Worm (Caenorhabditis elegans) whole organism, L1 larva: ENCODE data around the gene F09E10.7.

Experiments used
- C16A3.4 ChIP-seq: fragments of 150-350 bp; optimal IDR thresholded peaks from 2 replicates; lab custom pipeline; 2014; ENCODE audit warnings: missing biosample characterization, missing genetic modification characterization
- C34B4.2 ChIP-seq: sonication (generic microtip); optimal IDR thresholded peaks from 2 replicates; lab custom pipeline; 2017; ENCODE audit warnings: mild to moderate bottlenecking, missing genetic modification characterization, missing compliant biosample characterization
- Y116A8C.19 ChIP-seq: sonication (generic microtip); optimal IDR thresholded peaks from 2 replicates; lab custom pipeline; 2016; ENCODE audit warnings: missing compliant biosample characterization, missing genetic modification characterization, borderline replicate concordance
- aha-1 ChIP-seq: fragments of 150-350 bp; optimal IDR thresholded peaks from 2 replicates; lab custom pipeline; 2014; ENCODE audit warnings: missing biosample characterization, missing genetic modification characterization
- alr-1 ChIP-seq: fragments of 200-800 bp; sonication (Bioruptor generic); optimal IDR thresholded peaks from 2 replicates; lab custom pipeline; 2018; ENCODE audit warnings: borderline replicate concordance, mild to moderate bottlenecking, missing genetic modification characterization, missing compliant biosample characterization
- aly-2 ChIP-seq: fragments of 150-350 bp; optimal IDR thresholded peaks from 2 replicates; lab custom pipeline; 2014; ENCODE audit warnings: missing biosample characterization, missing genetic modification characterization
- ama-1 ChIP-seq: fragments of 150-350 bp; optimal IDR thresholded peaks from 2 replicates; lab custom pipeline; 2014
- ceh-63 ChIP-seq: fragments of 200-800 bp; sonication (Bioruptor generic); optimal IDR thresholded peaks from 2 replicates; lab custom pipeline; 2018; ENCODE audit warnings: mild to moderate bottlenecking, missing genetic modification characterization, missing compliant biosample characterization
- ceh-8 ChIP-seq: fragments of 200-800 bp; sonication (Bioruptor generic); optimal IDR thresholded peaks from 2 replicates; lab custom pipeline; 2018; ENCODE audit warnings: mild to moderate bottlenecking, missing genetic modification characterization, moderate library complexity, missing compliant biosample characterization
- ceh-82 ChIP-seq, 3 experiments: fragments of 150-350 bp in 1 of 3; sonication (generic microtip) in 2 of 3; optimal IDR thresholded peaks; 2 replicates each; lab custom pipeline; 2014 to 2017; ENCODE audit warnings: missing biosample characterization in 3 of 3, missing genetic modification characterization in 3 of 3
- ceh-90 ChIP-seq: sonication (generic microtip); optimal IDR thresholded peaks from 2 replicates; lab custom pipeline; 2016; ENCODE audit warnings: missing genetic modification characterization, missing compliant biosample characterization
- dpl-1 ChIP-seq, 3 experiments: fragments of 150-350 bp in 2 of 3; sonication (generic microtip) in 1 of 3; optimal IDR thresholded peaks; 2 replicates each; lab custom pipeline; 2014 to 2017; ENCODE audit warnings: missing biosample characterization in 3 of 3, missing genetic modification characterization in 3 of 3, missing genetic modification reagents in 3 of 3
- efl-1 ChIP-seq, 4 experiments: fragments of 150-350 bp; optimal IDR thresholded peaks in 3 of 4; peaks in 1 of 4; 1 replicate in 1 of 4; 2 replicates in 3 of 4; lab custom pipeline; 2014; ENCODE audit warnings: missing biosample characterization in 2 of 4, missing genetic modification characterization in 2 of 4, missing genetic modification reagents in 2 of 4
- efl-3 ChIP-seq: fragments of 200-800 bp; sonication (Bioruptor generic); optimal IDR thresholded peaks from 2 replicates; lab custom pipeline; 2018; ENCODE audit warnings: mild to moderate bottlenecking, missing genetic modification characterization, missing compliant biosample characterization
- egl-27 ChIP-seq, 2 experiments: fragments of 150-350 bp in 1 of 2; sonication (generic microtip); optimal IDR thresholded peaks; 3 replicates each; lab custom pipeline; 2017 to 2018; ENCODE audit warnings: missing biosample characterization in 2 of 2, missing genetic modification characterization in 2 of 2, missing genetic modification reagents in 2 of 2
- elt-3 ChIP-seq, 6 experiments: fragments of 150-350 bp in 1 of 6; sonication (generic microtip); optimal IDR thresholded peaks; 2 replicates each; lab custom pipeline; 2017 to 2018; ENCODE audit warnings: missing biosample characterization in 6 of 6, missing genetic modification characterization in 6 of 6, inconsistent platforms in 1 of 6
- fkh-4 ChIP-seq: sonication (generic microtip); optimal IDR thresholded peaks from 2 replicates; lab custom pipeline; 2016; ENCODE audit warnings: missing compliant biosample characterization, missing genetic modification characterization, borderline replicate concordance
- fkh-8 ChIP-seq: sonication (generic microtip); optimal IDR thresholded peaks from 2 replicates; lab custom pipeline; 2016; ENCODE audit warnings: mild to moderate bottlenecking, missing genetic modification characterization, missing compliant biosample characterization
- hlh-17 ChIP-seq: fragments of 200-800 bp; sonication (Bioruptor generic); optimal IDR thresholded peaks from 2 replicates; lab custom pipeline; 2018; ENCODE audit warnings: missing genetic modification characterization, mild to moderate bottlenecking, missing compliant biosample characterization, moderate library complexity, borderline replicate concordance
- hpl-2 ChIP-seq: fragments of 150-350 bp; optimal IDR thresholded peaks from 2 replicates; lab custom pipeline; 2014; ENCODE audit warnings: missing biosample characterization, missing genetic modification reagents, missing genetic modification characterization
- jun-1 ChIP-seq: fragments of 150-350 bp; optimal IDR thresholded peaks from 2 replicates; lab custom pipeline; 2014; ENCODE audit warnings: missing biosample characterization, missing genetic modification reagents, missing genetic modification characterization
- lin-13 ChIP-seq: fragments of 150-350 bp; optimal IDR thresholded peaks from 2 replicates; lab custom pipeline; 2014; ENCODE audit warnings: missing biosample characterization, missing genetic modification reagents, missing genetic modification characterization
- lin-39 ChIP-seq: fragments of 150-350 bp; optimal IDR thresholded peaks from 2 replicates; lab custom pipeline; 2014; ENCODE audit warnings: missing biosample characterization, missing genetic modification reagents, missing genetic modification characterization
- lir-3 ChIP-seq: sonication (generic microtip); optimal IDR thresholded peaks from 2 replicates; lab custom pipeline; 2016; ENCODE audit warnings: mild to moderate bottlenecking, missing genetic modification characterization, moderate library complexity, missing compliant biosample characterization; ENCODE audit not compliant: poor library complexity
- mab-9 ChIP-seq: fragments of 200-800 bp; sonication (Bioruptor generic); IDR thresholded peaks from 2 replicates; pipeline ENCODE4 v1.3.6; 2022; ENCODE audit warnings: missing genetic modification reagents, missing genetic modification characterization, missing compliant biosample characterization
- mef-2 ChIP-seq: fragments of 150-350 bp; optimal IDR thresholded peaks from 2 replicates; lab custom pipeline; 2014; ENCODE audit warnings: missing biosample characterization, missing genetic modification characterization
- mep-1 ChIP-seq: fragments of 150-350 bp; optimal IDR thresholded peaks from 2 replicates; lab custom pipeline; 2014; ENCODE audit warnings: missing biosample characterization, missing genetic modification characterization
- nhr-11 ChIP-seq: fragments of 150-350 bp; optimal IDR thresholded peaks from 2 replicates; lab custom pipeline; 2014; ENCODE audit warnings: missing biosample characterization, missing genetic modification characterization
- nhr-19 ChIP-seq: fragments of 200-800 bp; sonication (Bioruptor generic); conservative IDR thresholded peaks from 2 replicates; pipeline ENCODE4 v1.3.6; 2022; ENCODE audit warnings: missing genetic modification characterization, missing compliant biosample characterization
- nhr-20 ChIP-seq: sonication (generic microtip); optimal IDR thresholded peaks from 2 replicates; lab custom pipeline; 2016; ENCODE audit warnings: mild to moderate bottlenecking, missing genetic modification characterization, missing compliant biosample characterization
- nhr-237 ChIP-seq: fragments of 150-350 bp; optimal IDR thresholded peaks from 2 replicates; lab custom pipeline; 2014; ENCODE audit warnings: missing biosample characterization, missing genetic modification characterization
- nhr-47 ChIP-seq: sonication (generic microtip); optimal IDR thresholded peaks from 2 replicates; lab custom pipeline; 2016; ENCODE audit warnings: mild to moderate bottlenecking, missing genetic modification characterization, moderate library complexity, missing compliant biosample characterization
- nhr-76 ChIP-seq: sonication (generic microtip); optimal IDR thresholded peaks from 2 replicates; lab custom pipeline; 2017; ENCODE audit warnings: missing biosample characterization, missing genetic modification characterization
- nhr-77 ChIP-seq: fragments of 150-350 bp; optimal IDR thresholded peaks from 2 replicates; lab custom pipeline; 2014; ENCODE audit warnings: missing biosample characterization, missing genetic modification characterization
- nhr-84 ChIP-seq: sonication (generic microtip); optimal IDR thresholded peaks from 2 replicates; lab custom pipeline; 2017; ENCODE audit warnings: missing biosample characterization, missing genetic modification characterization
- nhr-90 ChIP-seq: sonication (generic microtip); optimal IDR thresholded peaks from 2 replicates; lab custom pipeline; 2016; ENCODE audit warnings: mild to moderate bottlenecking, missing genetic modification characterization, missing compliant biosample characterization; ENCODE audit not compliant: poor library complexity
- pag-3 ChIP-seq: sonication (generic microtip); optimal IDR thresholded peaks from 2 replicates; lab custom pipeline; 2017; ENCODE audit warnings: missing genetic modification characterization, mild to moderate bottlenecking, missing compliant biosample characterization, antibody characterized with exemption, borderline replicate concordance; ENCODE audit not compliant: insufficient read depth
- pqm-1 ChIP-seq: sonication (generic microtip); optimal IDR thresholded peaks from 3 replicates; lab custom pipeline; 2017; ENCODE audit warnings: missing biosample characterization, missing genetic modification characterization
- rnt-1 ChIP-seq: sonication (generic microtip); optimal IDR thresholded peaks from 2 replicates; lab custom pipeline; 2016; ENCODE audit warnings: mild to moderate bottlenecking, missing genetic modification characterization, moderate library complexity, missing compliant biosample characterization
- skn-1 ChIP-seq: fragments of 150-350 bp; optimal IDR thresholded peaks from 2 replicates; lab custom pipeline; 2014; ENCODE audit warnings: missing biosample characterization, missing genetic modification characterization
- snpc-4 ChIP-seq: fragments of 150-350 bp; optimal IDR thresholded peaks from 2 replicates; lab custom pipeline; 2014; ENCODE audit warnings: missing biosample characterization, missing genetic modification characterization
- sptf-1 ChIP-seq: fragments of 150-350 bp; optimal IDR thresholded peaks from 2 replicates; lab custom pipeline; 2014; ENCODE audit warnings: missing biosample characterization, missing genetic modification characterization
- swsn-7 ChIP-seq: sonication (generic microtip); optimal IDR thresholded peaks from 2 replicates; lab custom pipeline; 2016; ENCODE audit warnings: missing genetic modification characterization, missing compliant biosample characterization
- tbx-2 ChIP-seq: sonication (generic microtip); optimal IDR thresholded peaks from 2 replicates; lab custom pipeline; 2016; ENCODE audit warnings: missing genetic modification characterization, missing compliant biosample characterization
- unc-30 ChIP-seq: sonication (generic microtip); optimal IDR thresholded peaks from 2 replicates; lab custom pipeline; 2017; ENCODE audit warnings: missing biosample characterization, missing genetic modification characterization
- unc-86 ChIP-seq: sonication (generic microtip); optimal IDR thresholded peaks from 2 replicates; lab custom pipeline; 2016; ENCODE audit warnings: missing genetic modification characterization, missing compliant biosample characterization
- unc-98 ChIP-seq: fragments of 200-800 bp; sonication (Bioruptor generic); IDR thresholded peaks from 2 replicates; pipeline ENCODE4 v1.3.6; 2022; ENCODE audit warnings: missing genetic modification characterization, missing compliant biosample characterization
- vab-15 ChIP-seq: sonication (generic microtip); optimal IDR thresholded peaks from 2 replicates; lab custom pipeline; 2017; ENCODE audit warnings: missing genotype, mild to moderate bottlenecking, missing genetic modification characterization, missing compliant biosample characterization
- xbp-1 ChIP-seq: sonication (generic microtip); optimal IDR thresholded peaks from 2 replicates; lab custom pipeline; 2016; ENCODE audit warnings: missing genetic modification characterization, missing compliant biosample characterization
- ztf-11 ChIP-seq, 2 experiments: sonication (generic microtip); optimal IDR thresholded peaks; 2 replicates each; lab custom pipeline; 2016 to 2017; ENCODE audit warnings: missing genetic modification characterization in 2 of 2, missing biosample characterization in 1 of 2, missing compliant biosample characterization in 1 of 2

Gene F09E10.7

ce11 chrX:1503698-1504501 lies 2.2 kb upstream of the F09E10.7 start (continued):
- peak in 2 of 6 experiments; percentile 60 to 87 for TF ChIP-seq elt-3 (tag; optimal IDR thresholded peaks at IDR 0.05; lab: Kevin White, UChicago)
- peak; percentile 61 for TF ChIP-seq nhr-47 (tag; lab: Kevin White, UChicago)
- peak; percentile 7 for TF ChIP-seq C34B4.2 (tag; lab: Kevin White, UChicago)
- no peak for TF ChIP-seq sptf-1 (tag; lab: Kevin White, UChicago)
- TF ChIP-seq Y116A8C.19 (tag; lab: Kevin White, UChicago): no peak
- TF ChIP-seq aha-1 (tag; lab: Kevin White, UChicago): no peak
- TF ChIP-seq mef-2 (tag; lab: Kevin White, UChicago): no peak
- TF ChIP-seq ceh-63 (GFP tag; lab: Kevin White, UChicago): no peak
- TF ChIP-seq efl-3 (GFP tag; lab: Kevin White, UChicago): no peak
- no peak for TF ChIP-seq unc-30 (tag; lab: Kevin White, UChicago)
- no peak for TF ChIP-seq nhr-84 (tag; lab: Kevin White, UChicago)
- peak; percentile 94 for TF ChIP-seq skn-1 (tag; lab: Kevin White, UChicago)
- TF ChIP-seq jun-1 (tag; lab: Kevin White, UChicago): peak; percentile 38
- TF ChIP-seq hlh-17 (GFP tag; lab: Kevin White, UChicago): peak; percentile 90
- TF ChIP-seq C16A3.4 (tag; lab: Kevin White, UChicago): peak; percentile 69
- no peak for TF ChIP-seq nhr-237 (tag; lab: Kevin White, UChicago)
- no peak for TF ChIP-seq fkh-8 (tag; lab: Kevin White, UChicago)
- no peak for TF ChIP-seq ceh-90 (tag; lab: Kevin White, UChicago)
- TF ChIP-seq nhr-77 (tag; lab: Kevin White, UChicago): no peak
- no peak for TF ChIP-seq snpc-4 (tag; lab: Kevin White, UChicago)
- TF ChIP-seq efl-1 (optimal IDR thresholded peaks at IDR 0.05; lab: Kevin White, UChicago): no peak
- TF ChIP-seq efl-1 (GFP tag; optimal IDR thresholded peaks at IDR 0.05 in 1 of 2; lab: Kevin White, UChicago): peak in 1 of 2 experiments; percentile 93
- no peak for TF ChIP-seq alr-1 (tag; lab: Kevin White, UChicago)
- peak; percentile 94 for TF ChIP-seq ama-1
- TF ChIP-seq pag-3: no peak
- TF ChIP-seq xbp-1 (tag; lab: Kevin White, UChicago): peak; percentile 3
- peak in 2 of 3 experiments; percentile 1 to 11 for TF ChIP-seq dpl-1 (GFP tag; optimal IDR thresholded peaks at IDR 0.05; lab: Kevin White, UChicago)
- TF ChIP-seq tbx-2: peak; percentile 32
- no peak for TF ChIP-seq fkh-4 (tag; lab: Kevin White, UChicago)
- peak; percentile 77 for TF ChIP-seq vab-15 (tag; lab: Kevin White, UChicago)
- TF ChIP-seq nhr-19 (GFP tag; lab: Robert Waterston, UW): peak; percentile 79
- no peak for TF ChIP-seq pqm-1 (tag; lab: Kevin White, UChicago)
- no peak for TF ChIP-seq unc-86 (tag; lab: Kevin White, UChicago)
- TF ChIP-seq ztf-11 (tag; optimal IDR thresholded peaks at IDR 0.05; lab: Kevin White, UChicago): no peak
- no peak for TF ChIP-seq egl-27 (tag; optimal IDR thresholded peaks at IDR 0.05; lab: Kevin White, UChicago)
- TF ChIP-seq nhr-11 (tag; lab: Kevin White, UChicago): peak; percentile 35
- TF ChIP-seq lir-3 (tag; lab: Kevin White, UChicago): peak; percentile 44
- TF ChIP-seq rnt-1 (tag; lab: Kevin White, UChicago): peak; percentile 55
- TF ChIP-seq nhr-90 (tag; lab: Kevin White, UChicago): peak; percentile 80
- TF ChIP-seq nhr-76 (tag; lab: Kevin White, UChicago): no peak
- peak; percentile 53 for TF ChIP-seq lin-39
- peak; percentile 74 for TF ChIP-seq lin-13 (GFP tag; lab: Kevin White, UChicago)
- TF ChIP-seq mab-9 (GFP tag; lab: Robert Waterston, UW): peak; percentile 89
- no peak for TF ChIP-seq unc-98 (GFP tag; lab: Robert Waterston, UW)
- TF ChIP-seq ceh-82 (tag; optimal IDR thresholded peaks at IDR 0.05; lab: Kevin White, UChicago): peak in 1 of 3 experiments; percentile 16
- TF ChIP-seq mep-1 (tag; lab: Kevin White, UChicago): peak; percentile 83
- TF ChIP-seq nhr-20 (tag; lab: Kevin White, UChicago): peak; percentile 62
- no peak for TF ChIP-seq aly-2 (tag; lab: Kevin White, UChicago)
- TF ChIP-seq swsn-7: peak; percentile 32
- peak; percentile 38 for TF ChIP-seq hpl-2
- TF ChIP-seq ceh-8 (GFP tag; lab: Kevin White, UChicago): no peak
